Worm (Caenorhabditis elegans) whole organism, L1 larva: Measurements from ENCODE around the gene F25B3.5.

Source experiments
- C04F5.9 ChIP-seq: sonication (generic microtip); optimal IDR thresholded peaks from 2 replicates; lab custom pipeline; 2016; ENCODE audit warnings: missing genetic modification characterization, missing compliant biosample characterization
- C16A3.4 ChIP-seq: fragments of 150-350 bp; optimal IDR thresholded peaks from 2 replicates; lab custom pipeline; 2014; ENCODE audit warnings: missing biosample characterization, missing genetic modification characterization
- C34B4.2 ChIP-seq: sonication (generic microtip); optimal IDR thresholded peaks from 2 replicates; lab custom pipeline; 2017; ENCODE audit warnings: mild to moderate bottlenecking, missing genetic modification characterization, missing compliant biosample characterization
- Y116A8C.19 ChIP-seq: sonication (generic microtip); optimal IDR thresholded peaks from 2 replicates; lab custom pipeline; 2016; ENCODE audit warnings: missing compliant biosample characterization, missing genetic modification characterization, borderline replicate concordance
- aly-2 ChIP-seq: fragments of 150-350 bp; optimal IDR thresholded peaks from 2 replicates; lab custom pipeline; 2014; ENCODE audit warnings: missing biosample characterization, missing genetic modification characterization
- ama-1 ChIP-seq: fragments of 150-350 bp; optimal IDR thresholded peaks from 2 replicates; lab custom pipeline; 2014
- ceh-82 ChIP-seq, 3 experiments: fragments of 150-350 bp in 1 of 3; sonication (generic microtip) in 2 of 3; optimal IDR thresholded peaks; 2 replicates each; lab custom pipeline; 2014 to 2017; ENCODE audit warnings: missing biosample characterization in 3 of 3, missing genetic modification characterization in 3 of 3
- ceh-88 ChIP-seq: fragments of 200-800 bp; sonication (Bioruptor generic); IDR thresholded peaks from 2 replicates; pipeline ENCODE4 v1.3.6; 2022; ENCODE audit warnings: missing genetic modification characterization, missing compliant biosample characterization
- ceh-90 ChIP-seq: sonication (generic microtip); optimal IDR thresholded peaks from 2 replicates; lab custom pipeline; 2016; ENCODE audit warnings: missing genetic modification characterization, missing compliant biosample characterization
- dsc-1 ChIP-seq: sonication (generic microtip); optimal IDR thresholded peaks from 2 replicates; lab custom pipeline; 2016; ENCODE audit warnings: mild to moderate bottlenecking, missing genetic modification characterization, missing compliant biosample characterization
- efl-1 ChIP-seq, 4 experiments: fragments of 150-350 bp; optimal IDR thresholded peaks in 3 of 4; peaks in 1 of 4; 1 replicate in 1 of 4; 2 replicates in 3 of 4; lab custom pipeline; 2014; ENCODE audit warnings: missing biosample characterization in 2 of 4, missing genetic modification characterization in 2 of 4, missing genetic modification reagents in 2 of 4
- egl-13 ChIP-seq: sonication (generic microtip); optimal IDR thresholded peaks from 2 replicates; lab custom pipeline; 2016; ENCODE audit warnings: missing genotype, missing genetic modification reagents, missing genetic modification characterization, missing compliant biosample characterization
- elt-2 ChIP-seq: sonication (generic microtip); optimal IDR thresholded peaks from 2 replicates; lab custom pipeline; 2016; ENCODE audit warnings: missing genetic modification characterization, mild to moderate bottlenecking, inconsistent platforms, missing compliant biosample characterization, missing genetic modification reagents
- fkh-10 ChIP-seq: sonication (generic microtip); optimal IDR thresholded peaks from 2 replicates; lab custom pipeline; 2017; ENCODE audit warnings: missing biosample characterization, missing genetic modification reagents, missing genetic modification characterization
- fkh-4 ChIP-seq: sonication (generic microtip); optimal IDR thresholded peaks from 2 replicates; lab custom pipeline; 2016; ENCODE audit warnings: missing compliant biosample characterization, missing genetic modification characterization, borderline replicate concordance
- fkh-8 ChIP-seq: sonication (generic microtip); optimal IDR thresholded peaks from 2 replicates; lab custom pipeline; 2016; ENCODE audit warnings: mild to moderate bottlenecking, missing genetic modification characterization, missing compliant biosample characterization
- grh-1 ChIP-seq: fragments of 200-800 bp; sonication (Bioruptor generic); IDR thresholded peaks from 2 replicates; pipeline ENCODE4 v1.3.6; 2022; ENCODE audit warnings: missing genetic modification reagents, missing genetic modification characterization, missing compliant biosample characterization
- hpl-2 ChIP-seq: fragments of 150-350 bp; optimal IDR thresholded peaks from 2 replicates; lab custom pipeline; 2014; ENCODE audit warnings: missing biosample characterization, missing genetic modification reagents, missing genetic modification characterization
- irx-1 ChIP-seq: sonication (generic microtip); optimal IDR thresholded peaks from 2 replicates; lab custom pipeline; 2016; ENCODE audit warnings: missing genetic modification characterization, missing compliant biosample characterization
- isw-1 ChIP-seq: fragments of 200-800 bp; sonication (Bioruptor generic); IDR thresholded peaks from 2 replicates; pipeline ENCODE4 v1.3.6; 2022; ENCODE audit warnings: missing genetic modification characterization, missing compliant biosample characterization
- jun-1 ChIP-seq: fragments of 150-350 bp; optimal IDR thresholded peaks from 2 replicates; lab custom pipeline; 2014; ENCODE audit warnings: missing biosample characterization, missing genetic modification reagents, missing genetic modification characterization
- lin-13 ChIP-seq: fragments of 150-350 bp; optimal IDR thresholded peaks from 2 replicates; lab custom pipeline; 2014; ENCODE audit warnings: missing biosample characterization, missing genetic modification reagents, missing genetic modification characterization
- lin-14 ChIP-seq: fragments of 200-800 bp; sonication (Bioruptor generic); optimal IDR thresholded peaks from 2 replicates; lab custom pipeline; 2018; ENCODE audit warnings: mild to moderate bottlenecking, missing genetic modification characterization, moderate library complexity, missing compliant biosample characterization
- lin-15B ChIP-seq: fragments of 150-350 bp; sonication (generic microtip); optimal IDR thresholded peaks from 3 replicates; lab custom pipeline; 2014; ENCODE audit warnings: missing biosample characterization, missing genetic modification characterization
- lin-39 ChIP-seq: fragments of 150-350 bp; optimal IDR thresholded peaks from 2 replicates; lab custom pipeline; 2014; ENCODE audit warnings: missing biosample characterization, missing genetic modification reagents, missing genetic modification characterization
- lir-3 ChIP-seq: sonication (generic microtip); optimal IDR thresholded peaks from 2 replicates; lab custom pipeline; 2016; ENCODE audit warnings: mild to moderate bottlenecking, missing genetic modification characterization, moderate library complexity, missing compliant biosample characterization; ENCODE audit not compliant: poor library complexity
- lsy-2 ChIP-seq, 2 experiments: fragments of 150-350 bp; optimal IDR thresholded peaks; 2 replicates each; lab custom pipeline; 2014; ENCODE audit warnings: missing biosample characterization in 2 of 2, missing genetic modification characterization in 2 of 2
- mep-1 ChIP-seq: fragments of 150-350 bp; optimal IDR thresholded peaks from 2 replicates; lab custom pipeline; 2014; ENCODE audit warnings: missing biosample characterization, missing genetic modification characterization
- nhr-11 ChIP-seq: fragments of 150-350 bp; optimal IDR thresholded peaks from 2 replicates; lab custom pipeline; 2014; ENCODE audit warnings: missing biosample characterization, missing genetic modification characterization
- nhr-12 ChIP-seq: sonication (generic microtip); optimal IDR thresholded peaks from 2 replicates; lab custom pipeline; 2017; ENCODE audit warnings: missing biosample characterization, missing genetic modification characterization
- nhr-19 ChIP-seq: fragments of 200-800 bp; sonication (Bioruptor generic); conservative IDR thresholded peaks from 2 replicates; pipeline ENCODE4 v1.3.6; 2022; ENCODE audit warnings: missing genetic modification characterization, missing compliant biosample characterization
- nhr-20 ChIP-seq: sonication (generic microtip); optimal IDR thresholded peaks from 2 replicates; lab custom pipeline; 2016; ENCODE audit warnings: mild to moderate bottlenecking, missing genetic modification characterization, missing compliant biosample characterization
- nhr-28 ChIP-seq: fragments of 150-350 bp; optimal IDR thresholded peaks from 2 replicates; lab custom pipeline; 2014; ENCODE audit warnings: missing biosample characterization, missing genetic modification characterization
- nhr-47 ChIP-seq: sonication (generic microtip); optimal IDR thresholded peaks from 2 replicates; lab custom pipeline; 2016; ENCODE audit warnings: mild to moderate bottlenecking, missing genetic modification characterization, moderate library complexity, missing compliant biosample characterization
- nhr-76 ChIP-seq: sonication (generic microtip); optimal IDR thresholded peaks from 2 replicates; lab custom pipeline; 2017; ENCODE audit warnings: missing biosample characterization, missing genetic modification characterization
- nhr-77 ChIP-seq: fragments of 150-350 bp; optimal IDR thresholded peaks from 2 replicates; lab custom pipeline; 2014; ENCODE audit warnings: missing biosample characterization, missing genetic modification characterization
- nhr-85 ChIP-seq: sonication (generic microtip); peaks from one replicate; lab custom pipeline; 2016; ENCODE audit warnings: missing genetic modification characterization, inconsistent platforms, missing compliant biosample characterization
- nhr-90 ChIP-seq: sonication (generic microtip); optimal IDR thresholded peaks from 2 replicates; lab custom pipeline; 2016; ENCODE audit warnings: mild to moderate bottlenecking, missing genetic modification characterization, missing compliant biosample characterization; ENCODE audit not compliant: poor library complexity
- pag-3 ChIP-seq: sonication (generic microtip); optimal IDR thresholded peaks from 2 replicates; lab custom pipeline; 2017; ENCODE audit warnings: missing genetic modification characterization, mild to moderate bottlenecking, missing compliant biosample characterization, antibody characterized with exemption, borderline replicate concordance; ENCODE audit not compliant: insufficient read depth
- pax-3 ChIP-seq: fragments of 200-800 bp; sonication (Bioruptor generic); optimal IDR thresholded peaks from 2 replicates; lab custom pipeline; 2018; ENCODE audit warnings: mild to moderate bottlenecking, missing genetic modification characterization, moderate library complexity, missing compliant biosample characterization
- skn-1 ChIP-seq: fragments of 150-350 bp; optimal IDR thresholded peaks from 2 replicates; lab custom pipeline; 2014; ENCODE audit warnings: missing biosample characterization, missing genetic modification characterization
- snu-23 ChIP-seq: sonication (generic microtip); optimal IDR thresholded peaks from 2 replicates; lab custom pipeline; 2016; ENCODE audit warnings: missing genetic modification characterization, missing compliant biosample characterization
- sox-4 ChIP-seq: sonication (generic microtip); optimal IDR thresholded peaks from 2 replicates; lab custom pipeline; 2016; ENCODE audit warnings: missing genetic modification characterization, missing compliant biosample characterization
- unc-130 ChIP-seq: fragments of 150-350 bp; optimal IDR thresholded peaks from 2 replicates; lab custom pipeline; 2017; ENCODE audit warnings: missing biosample characterization, missing genetic modification characterization, inconsistent platforms
- unc-30 ChIP-seq: sonication (generic microtip); optimal IDR thresholded peaks from 2 replicates; lab custom pipeline; 2017; ENCODE audit warnings: missing biosample characterization, missing genetic modification characterization
- unc-62 ChIP-seq: fragments of 150-350 bp; optimal IDR thresholded peaks from 2 replicates; lab custom pipeline; 2014; ENCODE audit warnings: missing biosample characterization, missing genetic modification reagents, missing genetic modification characterization
- unc-86 ChIP-seq: sonication (generic microtip); optimal IDR thresholded peaks from 2 replicates; lab custom pipeline; 2016; ENCODE audit warnings: missing genetic modification characterization, missing compliant biosample characterization
- unc-98 ChIP-seq: fragments of 200-800 bp; sonication (Bioruptor generic); IDR thresholded peaks from 2 replicates; pipeline ENCODE4 v1.3.6; 2022; ENCODE audit warnings: missing genetic modification characterization, missing compliant biosample characterization
- vab-15 ChIP-seq: sonication (generic microtip); optimal IDR thresholded peaks from 2 replicates; lab custom pipeline; 2017; ENCODE audit warnings: missing genotype, mild to moderate bottlenecking, missing genetic modification characterization, missing compliant biosample characterization
- xbp-1 ChIP-seq: sonication (generic microtip); optimal IDR thresholded peaks from 2 replicates; lab custom pipeline; 2016; ENCODE audit warnings: missing genetic modification characterization, missing compliant biosample characterization
- zag-1 ChIP-seq: fragments of 150-350 bp; optimal IDR thresholded peaks from 2 replicates; lab custom pipeline; 2014; ENCODE audit warnings: missing biosample characterization, missing genetic modification characterization

Gene F25B3.5

ce11 chrV:9546042-9546581 lies 24.0 kb downstream of the F25B3.5 start, which contains the start of gene C50F4.6:
Gene C50F4.6 (plus strand): TSS chrV:9546092.
- no peak for TF ChIP-seq fkh-10 (GFP tag; lab: Kevin White, UChicago)
- TF ChIP-seq pag-3: no peak
- no peak for TF ChIP-seq unc-62 (GFP tag; lab: Kevin White, UChicago)
- peak in 1 of 2 experiments; percentile 27 for TF ChIP-seq lsy-2 (tag; optimal IDR thresholded peaks at IDR 0.05; lab: Kevin White, UChicago)
- no peak for TF ChIP-seq nhr-20
- TF ChIP-seq ama-1 (lab: Kevin White, UChicago): no peak
- TF ChIP-seq mep-1: peak; percentile 1
- peak; percentile 50 for TF ChIP-seq nhr-85 (tag; lab: Kevin White, UChicago)
- no peak for TF ChIP-seq efl-1 (optimal IDR thresholded peaks at IDR 0.05; lab: Kevin White, UChicago)
- TF ChIP-seq efl-1 (GFP tag; optimal IDR thresholded peaks at IDR 0.05 in 1 of 2; lab: Kevin White, UChicago): peak in 1 of 2 experiments; percentile 80
- no peak for TF ChIP-seq unc-86

ce11 chrV:9545238-9545709 lies 24.8 kb downstream of the F25B3.5 start, which contains the start of the genes his-35 and his-41:
Gene his-35 (minus strand): TSS chrV:9545288.
Gene his-41 (plus strand): TSS chrV:9545536.
- no peak for TF ChIP-seq vab-15
- TF ChIP-seq nhr-90 (tag; lab: Kevin White, UChicago): peak; percentile 45
- TF ChIP-seq irx-1: peak; percentile 55
- 0 out of 2 replicates have a peak, but pooled peaks have one; percentile 14 for TF ChIP-seq grh-1 (GFP tag; lab: Robert Waterston, UW)
- TF ChIP-seq ceh-90: no peak
- peak; percentile 72 for TF ChIP-seq jun-1 (tag; lab: Kevin White, UChicago)
- no peak for TF ChIP-seq C16A3.4 (tag; lab: Kevin White, UChicago)
- TF ChIP-seq fkh-4: no peak
- no peak for TF ChIP-seq nhr-12 (tag; lab: Kevin White, UChicago)
- peak; percentile 3 for TF ChIP-seq unc-130 (tag; lab: Kevin White, UChicago)
- peak; percentile 32 for TF ChIP-seq mep-1
- TF ChIP-seq C04F5.9: no peak
- no peak for TF ChIP-seq Y116A8C.19 (tag; lab: Kevin White, UChicago)
- TF ChIP-seq unc-98 (GFP tag; lab: Robert Waterston, UW): no peak
- no peak for TF ChIP-seq lin-15B (tag; lab: Kevin White, UChicago)
- peak; percentile 72 for TF ChIP-seq egl-13 (tag; lab: Kevin White, UChicago)
- no peak for TF ChIP-seq elt-2 (tag; lab: Kevin White, UChicago)
- peak; percentile 87 for TF ChIP-seq nhr-47 (tag; lab: Kevin White, UChicago)
- no peak for TF ChIP-seq lin-39 (tag; lab: Kevin White, UChicago)
- TF ChIP-seq snu-23 (GFP tag; lab: Kevin White, UChicago): peak; percentile 75
- TF ChIP-seq nhr-28: no peak
- TF ChIP-seq xbp-1 (tag; lab: Kevin White, UChicago): peak; percentile 74
- peak; percentile 77 for TF ChIP-seq nhr-20
- TF ChIP-seq dsc-1: peak; percentile 83
- TF ChIP-seq pax-3 (tag; lab: Kevin White, UChicago): peak; percentile 7
- TF ChIP-seq hpl-2 (GFP tag; lab: Kevin White, UChicago): no peak
- TF ChIP-seq aly-2 (tag; lab: Kevin White, UChicago): no peak
- TF ChIP-seq ceh-82 (tag; optimal IDR thresholded peaks at IDR 0.05; lab: Kevin White, UChicago): peak; percentile 41 to 57 (median 54)
- no peak for TF ChIP-seq zag-1 (tag; lab: Kevin White, UChicago)
- TF ChIP-seq nhr-19 (GFP tag; lab: Robert Waterston, UW): peak; percentile 67
- no peak for TF ChIP-seq nhr-11 (tag; lab: Kevin White, UChicago)
- TF ChIP-seq ceh-88 (GFP tag; lab: Robert Waterston, UW): 0 out of 2 replicates have a peak, but pooled peaks have one; percentile 10
- TF ChIP-seq nhr-76: no peak
- TF ChIP-seq lin-14 (GFP tag; lab: Kevin White, UChicago): peak; percentile 75
- TF ChIP-seq isw-1 (GFP tag; lab: Robert Waterston, UW): peak; percentile 31; the same call in 1 of the 2 replicates
- peak; percentile 77 for TF ChIP-seq skn-1 (tag; lab: Kevin White, UChicago)
- TF ChIP-seq C34B4.2 (tag; lab: Kevin White, UChicago): no peak
- TF ChIP-seq unc-30: no peak
- no peak for TF ChIP-seq lin-13 (GFP tag; lab: Kevin White, UChicago)
- TF ChIP-seq sox-4: no peak
- TF ChIP-seq nhr-77 (tag; lab: Kevin White, UChicago): peak; percentile 23
- TF ChIP-seq lir-3 (tag; lab: Kevin White, UChicago): no peak
- TF ChIP-seq fkh-8 (tag; lab: Kevin White, UChicago): peak; percentile 69
